Worm (Caenorhabditis elegans) whole organism, L1 larva: ENCODE measurements around the gene ntl-4.
A peak's percentile ranks its signal among the peaks of the same experiment; 100 is the strongest.

Source experiments
- ceh-63 ChIP-seq: fragments of 200-800 bp; sonication (Bioruptor generic); optimal IDR thresholded peaks from 2 replicates; lab custom pipeline; 2018; ENCODE audit warnings: mild to moderate bottlenecking, missing genetic modification characterization, missing compliant biosample characterization
- ceh-8 ChIP-seq: fragments of 200-800 bp; sonication (Bioruptor generic); optimal IDR thresholded peaks from 2 replicates; lab custom pipeline; 2018; ENCODE audit warnings: mild to moderate bottlenecking, missing genetic modification characterization, moderate library complexity, missing compliant biosample characterization
- efl-1 ChIP-seq, 4 experiments: fragments of 150-350 bp; optimal IDR thresholded peaks in 3 of 4; peaks in 1 of 4; 1 replicate in 1 of 4; 2 replicates in 3 of 4; lab custom pipeline; 2014; ENCODE audit warnings: missing biosample characterization in 2 of 4, missing genetic modification characterization in 2 of 4, missing genetic modification reagents in 2 of 4
- egl-27 ChIP-seq, 2 experiments: fragments of 150-350 bp in 1 of 2; sonication (generic microtip); optimal IDR thresholded peaks; 3 replicates each; lab custom pipeline; 2017 to 2018; ENCODE audit warnings: missing biosample characterization in 2 of 2, missing genetic modification characterization in 2 of 2, missing genetic modification reagents in 2 of 2
- hlh-4 ChIP-seq: sonication (generic microtip); optimal IDR thresholded peaks from 2 replicates; lab custom pipeline; 2016; ENCODE audit warnings: mild to moderate bottlenecking, missing genetic modification characterization, missing compliant biosample characterization
- lir-3 ChIP-seq: sonication (generic microtip); optimal IDR thresholded peaks from 2 replicates; lab custom pipeline; 2016; ENCODE audit warnings: mild to moderate bottlenecking, missing genetic modification characterization, moderate library complexity, missing compliant biosample characterization; ENCODE audit not compliant: poor library complexity
- nhr-28 ChIP-seq: fragments of 150-350 bp; optimal IDR thresholded peaks from 2 replicates; lab custom pipeline; 2014; ENCODE audit warnings: missing biosample characterization, missing genetic modification characterization
- pqm-1 ChIP-seq: sonication (generic microtip); optimal IDR thresholded peaks from 3 replicates; lab custom pipeline; 2017; ENCODE audit warnings: missing biosample characterization, missing genetic modification characterization
- unc-86 ChIP-seq: sonication (generic microtip); optimal IDR thresholded peaks from 2 replicates; lab custom pipeline; 2016; ENCODE audit warnings: missing genetic modification characterization, missing compliant biosample characterization

- TF ChIP-seq ceh-8 (GFP tag; lab: Kevin White, UChicago): no peak
- TF ChIP-seq nhr-28 (tag; lab: Kevin White, UChicago): no peak
- peak; percentile 51 to 58 for TF ChIP-seq efl-1 (optimal IDR thresholded peaks at IDR 0.05; lab: Kevin White, UChicago)
- peak in 1 of 2 experiments; percentile 48 for TF ChIP-seq efl-1 (GFP tag; optimal IDR thresholded peaks at IDR 0.05 in 1 of 2; lab: Kevin White, UChicago)
- no peak for TF ChIP-seq hlh-4 (tag; lab: Kevin White, UChicago)
- no peak for TF ChIP-seq egl-27 (tag; optimal IDR thresholded peaks at IDR 0.05; lab: Kevin White, UChicago)
- TF ChIP-seq ceh-63 (GFP tag; lab: Kevin White, UChicago): no peak
- no peak for TF ChIP-seq unc-86 (tag; lab: Kevin White, UChicago)
- no peak for TF ChIP-seq lir-3 (tag; lab: Kevin White, UChicago)
- TF ChIP-seq pqm-1 (tag; lab: Kevin White, UChicago): no peak
These were observed 13.7 kb downstream of the ntl-4 start, which contains the start of the genes xpo-3 and C49H3.3 for ce11 chrIV:7923982-7924480.
